Worm (Caenorhabditis elegans): ENCODE measurements around the gene gei-8.

DNA sequence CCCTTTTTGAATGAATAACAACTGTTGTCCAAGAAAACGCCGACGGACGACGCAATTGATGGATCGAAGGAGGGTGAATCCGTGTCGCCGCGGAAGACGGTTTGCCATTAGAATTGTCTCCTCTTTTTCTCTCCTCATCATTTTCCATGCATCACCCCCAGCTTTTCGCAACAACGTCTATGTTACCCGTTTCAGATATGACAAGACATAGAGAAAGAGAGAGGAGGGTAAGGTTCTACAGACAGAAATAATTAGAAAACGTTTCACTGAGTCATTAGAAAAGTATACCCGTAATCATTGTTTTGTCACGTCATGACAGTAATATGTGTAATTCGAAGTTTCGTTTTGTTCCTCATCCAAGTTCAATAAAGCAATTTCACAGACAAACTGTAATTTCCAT lies 15.3 kb downstream of the gei-8 start:
- TF ChIP-seq flt-1 (GFP tag; IDR thresholded peaks at IDR 0.05), result no peak
- TF ChIP-seq ztf-29 (GFP tag; IDR thresholded peaks at IDR 0.05), result no peak
- TF ChIP-seq cog-1 (tag; optimal IDR thresholded peaks at IDR 0.05), result no peak
- TF ChIP-seq ref-1 (GFP tag; conservative IDR thresholded peaks at IDR 0.05), result no peak
- TF ChIP-seq klf-2 (GFP tag; conservative IDR thresholded peaks at IDR 0.05), result no peak
- TF ChIP-seq tab-1 (GFP tag; IDR thresholded peaks at IDR 0.05), result no peak
- TF ChIP-seq med-1 (GFP tag; optimal IDR thresholded peaks at IDR 0.05; ENCODE audit: insufficient read depth), result no peak

All from whole organism, midembryonic.